Worm (Caenorhabditis elegans) whole organism, midembryonic: ENCODE measurements around the gene F59B2.8.
A peak's percentile ranks its signal among the peaks of the same experiment; 100 is the strongest.

Source experiments
- T22C8.4 ChIP-seq: fragments of 200-800 bp; sonication (Bioruptor generic); IDR thresholded peaks from 2 replicates; pipeline ENCODE4 v1.3.6; 2022; ENCODE audit warnings: missing genetic modification characterization, missing compliant biosample characterization
- cog-1 ChIP-seq: sonication (generic microtip); optimal IDR thresholded peaks from 2 replicates; lab custom pipeline; 2016; ENCODE audit warnings: missing genetic modification characterization, missing compliant biosample characterization
- flt-1 ChIP-seq: fragments of 200-800 bp; sonication (Bioruptor generic); IDR thresholded peaks from 2 replicates; pipeline ENCODE4 v1.3.6; 2022; ENCODE audit warnings: missing genetic modification characterization, missing compliant biosample characterization
- klf-2 ChIP-seq: fragments of 200-800 bp; sonication (Bioruptor generic); conservative IDR thresholded peaks from 2 replicates; pipeline ENCODE4 v1.3.6; 2022; ENCODE audit warnings: missing genetic modification reagents, missing genetic modification characterization, missing compliant biosample characterization
- med-1 ChIP-seq: sonication (generic microtip); optimal IDR thresholded peaks from 2 replicates; lab custom pipeline; 2017; ENCODE audit warnings: missing genetic modification characterization, mild to moderate bottlenecking, missing compliant biosample characterization, antibody characterized with exemption, missing genetic modification reagents; ENCODE audit not compliant: insufficient read depth
- ref-1 ChIP-seq: fragments of 200-800 bp; sonication (Bioruptor generic); conservative IDR thresholded peaks from 2 replicates; pipeline ENCODE4 v1.3.6; 2022; ENCODE audit warnings: missing genetic modification reagents, missing genetic modification characterization, missing compliant biosample characterization
- tab-1 ChIP-seq: fragments of 200-800 bp; sonication (Bioruptor generic); IDR thresholded peaks from 2 replicates; pipeline ENCODE4 v1.3.6; 2022; ENCODE audit warnings: missing genetic modification characterization, missing compliant biosample characterization
- ztf-23 ChIP-seq: fragments of 200-800 bp; sonication (Bioruptor generic); IDR thresholded peaks from 2 replicates; pipeline ENCODE4 v1.3.6; 2022; ENCODE audit warnings: missing genetic modification reagents, missing genetic modification characterization, missing compliant biosample characterization
- ztf-29 ChIP-seq: fragments of 200-800 bp; sonication (Bioruptor generic); IDR thresholded peaks from 2 replicates; pipeline ENCODE4 v1.3.6; 2022; ENCODE audit warnings: missing genetic modification reagents, missing genetic modification characterization, missing compliant biosample characterization

F59B2.8 gene

DNA sequence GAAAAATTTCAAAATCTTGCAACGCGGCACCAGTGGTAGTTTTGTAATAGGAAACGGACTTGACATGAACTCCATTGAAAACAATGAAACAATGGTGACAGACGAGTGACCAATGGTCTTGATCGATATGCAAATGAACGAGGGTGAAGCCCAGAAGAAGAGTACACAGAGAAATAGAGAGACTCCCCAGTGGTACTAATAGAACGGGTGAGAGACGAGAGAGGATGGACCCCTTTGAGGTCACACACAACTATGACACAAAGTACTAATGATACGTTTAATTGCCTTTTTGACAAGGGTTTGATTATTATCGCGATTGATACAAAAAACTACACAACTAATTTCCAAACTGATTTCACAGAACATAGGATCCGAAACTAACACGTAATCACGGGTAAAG is at the start of gene F59B2.8:
F59B2.8 (minus strand) TSS at position 151 of the 400 bp plus-strand sequence.
- TF ChIP-seq flt-1 (GFP tag; lab: Robert Waterston, UW) (0 out of 2 replicates have a peak, but pooled peaks have one; percentile 54), ztf-29 (GFP tag; lab: Robert Waterston, UW) (peak; percentile 23; the same call in 1 of the 2 replicates), med-1 (GFP tag; lab: Kevin White, UChicago) (no peak)

DNA sequence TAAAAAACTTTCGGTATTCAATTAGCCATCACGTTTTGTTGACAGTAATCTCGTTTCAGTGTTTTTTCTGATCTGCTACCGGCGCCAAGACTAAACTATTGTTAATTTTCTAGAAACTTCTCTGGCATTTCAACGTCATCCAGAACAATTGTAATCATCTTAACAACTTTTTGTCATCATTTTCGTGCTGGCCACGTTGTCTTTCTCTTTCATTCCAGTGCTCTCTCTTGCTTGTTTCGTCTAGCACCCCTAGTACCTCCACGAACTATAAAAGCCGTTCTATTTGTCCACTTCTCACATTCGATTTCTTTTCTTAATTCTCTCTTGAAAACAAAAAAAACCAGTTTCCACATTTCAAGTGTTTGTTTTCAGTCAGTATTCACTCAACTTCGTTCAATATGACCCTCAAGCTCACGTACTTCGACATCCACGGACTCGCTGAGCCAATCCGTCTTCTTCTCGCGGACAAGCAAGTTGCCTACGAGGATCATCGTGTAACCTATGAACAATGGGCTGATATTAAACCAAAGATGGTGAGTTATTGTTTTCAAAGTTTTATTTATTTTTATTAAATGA is 49.0 kb upstream of the F59B2.8 start, which contains the start of gene gst-1:
gst-1 (plus strand) TSS at position 373 of the 576 bp plus-strand sequence.
- TF ChIP-seq med-1 (GFP tag; lab: Kevin White, UChicago) (no peak), cog-1 (tag; lab: Kevin White, UChicago) (no peak), klf-2 (GFP tag; lab: Robert Waterston, UW) (no peak), ztf-29 (GFP tag; lab: Robert Waterston, UW) (no peak), ref-1 (GFP tag; lab: Robert Waterston, UW) (no peak), T22C8.4 (GFP tag; lab: Robert Waterston, UW) (no peak), ztf-23 (GFP tag; lab: Robert Waterston, UW) (no peak), flt-1 (GFP tag; lab: Robert Waterston, UW) (no peak), tab-1 (GFP tag; lab: Robert Waterston, UW) (no peak)

DNA sequence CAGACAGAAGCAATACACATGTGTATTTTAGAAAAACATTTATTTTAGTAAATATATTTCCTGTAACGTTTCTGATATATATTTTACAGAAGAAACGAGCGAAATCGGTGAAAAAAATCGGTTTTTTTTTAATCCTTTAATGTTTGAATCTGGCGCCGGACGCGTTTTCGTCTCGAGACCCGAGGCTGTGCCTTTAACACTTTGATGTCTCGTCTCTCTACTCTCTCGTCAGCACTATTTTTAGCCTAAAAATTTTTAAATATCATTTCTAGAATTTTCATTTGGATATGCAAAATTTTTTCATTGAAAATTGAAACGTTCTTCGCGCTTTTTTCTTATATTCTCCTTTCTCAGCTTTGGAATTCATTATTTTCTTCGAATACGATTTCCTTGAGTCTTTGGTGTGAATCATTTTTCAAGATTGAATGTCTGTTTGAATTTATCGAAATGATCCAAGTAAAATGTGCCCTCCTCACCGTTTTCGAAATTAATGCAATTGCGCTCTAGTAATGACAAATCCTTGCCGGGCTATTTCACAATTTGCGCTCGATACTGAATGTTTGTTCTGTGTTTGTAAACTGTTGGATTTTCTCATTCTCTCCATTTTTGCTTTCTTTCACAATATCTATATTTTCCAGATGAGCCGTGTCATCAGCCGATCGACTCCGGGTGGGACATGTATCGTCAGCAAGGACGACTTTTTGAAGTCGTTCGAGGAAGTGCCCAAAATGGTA is 44.6 kb upstream of the F59B2.8 start, which contains the start of gene cls-2:
cls-2 (plus strand) TSS at position 635 of the 734 bp plus-strand sequence.
- no peak for TF ChIP-seq flt-1 (GFP tag; lab: Robert Waterston, UW)
- TF ChIP-seq med-1 (GFP tag; lab: Kevin White, UChicago), result no peak
- TF ChIP-seq cog-1 (tag; lab: Kevin White, UChicago), result no peak
- TF ChIP-seq T22C8.4 (GFP tag; lab: Robert Waterston, UW), result no peak
- no peak for TF ChIP-seq ref-1 (GFP tag; lab: Robert Waterston, UW)
- no peak for TF ChIP-seq klf-2 (GFP tag; lab: Robert Waterston, UW)
- no peak for TF ChIP-seq ztf-29 (GFP tag; lab: Robert Waterston, UW)
- no peak for TF ChIP-seq ztf-23 (GFP tag; lab: Robert Waterston, UW)
- TF ChIP-seq tab-1 (GFP tag; lab: Robert Waterston, UW), result no peak

DNA sequence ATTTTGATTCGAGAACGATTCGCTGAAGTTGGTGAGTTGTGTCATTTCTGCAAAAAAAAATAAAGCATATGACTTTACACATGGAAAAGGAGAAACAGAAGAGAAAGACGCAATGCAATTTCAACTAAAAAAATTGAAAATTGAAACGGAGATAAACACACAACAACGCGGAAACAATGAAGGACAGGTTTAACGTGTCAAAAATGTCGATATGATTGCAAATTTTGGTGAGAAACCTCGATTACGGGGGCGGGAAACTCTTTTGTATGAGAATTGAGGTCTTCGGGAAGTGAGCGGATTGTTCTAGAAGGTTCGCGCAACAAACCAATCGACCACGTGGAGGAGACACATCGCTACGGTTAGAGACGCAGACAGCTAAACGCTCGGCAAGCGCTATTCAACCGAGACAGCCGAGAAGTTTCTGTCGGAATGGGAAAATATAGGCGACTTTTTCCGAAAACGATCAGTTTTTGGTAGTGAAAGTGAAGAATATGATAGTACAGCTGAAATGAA is 43.8 kb upstream of the F59B2.8 start, which contains the start of gene R107.5:
R107.5 (minus strand) TSS at position 51 of the 513 bp plus-strand sequence.
- TF ChIP-seq cog-1 (tag; lab: Kevin White, UChicago) (no peak), T22C8.4 (GFP tag; lab: Robert Waterston, UW) (peak; percentile 52; the same call in 1 of the 2 replicates), ztf-23 (GFP tag; lab: Robert Waterston, UW) (peak; percentile 81), flt-1 (GFP tag; lab: Robert Waterston, UW) (peak; percentile 78), tab-1 (GFP tag; lab: Robert Waterston, UW) (no peak)

DNA sequence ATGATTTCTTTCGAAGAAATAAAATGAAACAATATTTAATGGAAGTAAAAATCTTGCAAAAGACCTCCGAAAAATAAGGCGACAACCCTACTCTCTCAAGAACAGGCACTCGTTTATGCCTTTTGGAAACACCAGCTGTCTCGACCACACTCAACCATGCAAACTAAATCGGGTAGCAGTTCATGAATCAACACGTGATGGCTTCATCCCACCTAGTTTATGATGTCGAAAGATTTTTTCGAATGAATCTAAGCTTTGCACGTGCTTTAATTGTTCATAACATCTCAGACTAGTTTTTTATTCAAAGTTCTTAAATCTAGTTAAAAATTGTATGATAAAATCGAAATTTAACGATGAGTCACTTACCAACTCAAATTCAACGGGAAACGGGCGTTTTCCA is 43.3 kb upstream of the F59B2.8 start:
- TF ChIP-seq ztf-23 (GFP tag; lab: Robert Waterston, UW), result no peak
- TF ChIP-seq klf-2 (GFP tag; lab: Robert Waterston, UW), result no peak
- no peak for TF ChIP-seq tab-1 (GFP tag; lab: Robert Waterston, UW)
- TF ChIP-seq med-1 (GFP tag; lab: Kevin White, UChicago), result no peak
- TF ChIP-seq flt-1 (GFP tag; lab: Robert Waterston, UW), result no peak
- TF ChIP-seq ztf-29 (GFP tag; lab: Robert Waterston, UW), result no peak
- no peak for TF ChIP-seq cog-1 (tag; lab: Kevin White, UChicago)
- TF ChIP-seq ref-1 (GFP tag; lab: Robert Waterston, UW), result no peak
- TF ChIP-seq T22C8.4 (GFP tag; lab: Robert Waterston, UW), result no peak

DNA sequence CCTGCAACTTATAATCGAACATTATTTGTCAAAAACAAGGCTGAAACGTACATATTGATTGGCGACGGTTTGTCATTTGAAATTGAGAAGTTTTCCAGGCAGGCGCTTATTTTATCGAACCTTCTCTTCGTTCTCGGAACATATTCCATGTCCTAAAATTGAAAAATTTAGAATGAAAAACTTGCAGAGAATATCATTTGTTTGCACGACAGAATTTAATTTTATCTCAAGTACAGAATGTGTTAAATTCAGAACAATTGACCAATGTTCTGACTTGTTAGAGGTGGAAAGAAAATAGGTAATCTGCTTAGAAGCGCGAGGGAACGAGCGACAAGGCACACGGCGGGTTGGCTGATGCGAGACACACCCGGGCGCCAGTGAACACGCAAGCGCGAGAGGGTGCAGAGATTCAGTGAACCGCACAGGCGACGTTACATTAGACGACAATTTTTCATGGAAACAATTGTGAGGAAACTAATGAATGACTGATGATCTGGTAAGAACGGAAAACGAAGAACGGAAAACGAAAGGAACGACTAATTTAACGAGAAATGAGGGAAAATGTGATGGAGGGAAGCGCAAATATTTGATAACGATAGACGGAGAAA is 42.5 kb upstream of the F59B2.8 start:
- TF ChIP-seq ztf-29 (GFP tag; lab: Robert Waterston, UW) (0 out of 2 replicates have a peak, but pooled peaks have one; percentile 18), flt-1 (GFP tag; lab: Robert Waterston, UW) (no peak; the same call in 1 of the 2 replicates), klf-2 (GFP tag; lab: Robert Waterston, UW) (peak; percentile 38; the same call in 1 of the 2 replicates)

DNA sequence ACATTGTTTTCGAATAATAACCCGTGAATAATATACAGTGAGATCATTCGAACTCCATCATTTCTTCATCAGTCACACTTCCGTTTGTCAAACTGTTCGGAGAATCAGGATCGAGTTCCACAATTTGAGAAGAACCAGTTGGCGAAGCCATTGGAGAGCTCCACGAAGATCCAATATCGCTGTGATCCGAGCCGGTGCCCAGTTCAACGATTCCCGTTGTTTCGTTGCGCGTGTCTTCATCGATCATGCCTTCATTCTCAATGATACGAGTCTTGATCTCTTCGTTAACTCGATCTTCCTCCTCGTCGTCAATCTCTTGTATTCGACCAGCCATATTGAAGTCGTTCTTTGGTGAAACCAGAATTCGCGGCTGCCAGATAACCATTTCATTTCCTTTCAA is 41.7 kb upstream of the F59B2.8 start:
- TF ChIP-seq T22C8.4 (GFP tag; lab: Robert Waterston, UW), result no peak
- no peak for TF ChIP-seq cog-1 (tag; lab: Kevin White, UChicago)
- TF ChIP-seq ztf-29 (GFP tag; lab: Robert Waterston, UW), result no peak
- TF ChIP-seq ztf-23 (GFP tag; lab: Robert Waterston, UW), result no peak
- TF ChIP-seq tab-1 (GFP tag; lab: Robert Waterston, UW), result no peak
- TF ChIP-seq ref-1 (GFP tag; lab: Robert Waterston, UW), result no peak
- no peak for TF ChIP-seq klf-2 (GFP tag; lab: Robert Waterston, UW)

DNA sequence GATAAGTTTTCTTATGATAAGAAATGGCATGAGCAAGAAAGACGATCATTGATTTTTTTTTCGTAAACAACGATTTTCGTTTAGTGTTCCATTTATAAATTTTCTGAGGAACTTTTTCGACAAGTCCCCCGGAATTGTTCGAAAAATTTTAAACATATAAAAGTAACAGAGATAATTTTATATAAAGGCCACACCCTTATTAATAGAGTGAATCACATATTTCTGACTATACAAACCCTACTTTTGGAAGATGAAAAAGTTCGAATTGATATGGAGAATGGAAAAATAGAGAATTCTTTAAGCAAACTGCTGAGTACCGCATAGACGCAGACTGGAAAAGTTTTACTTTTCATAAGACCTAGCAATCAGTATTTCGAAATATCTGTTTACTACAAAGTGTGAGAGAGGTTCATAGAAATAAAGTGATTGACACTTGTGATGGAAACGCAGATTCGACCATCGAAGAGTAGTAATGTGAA is 41.2 kb upstream of the F59B2.8 start:
- TF ChIP-seq ztf-23 (GFP tag; lab: Robert Waterston, UW) (no peak), cog-1 (tag; lab: Kevin White, UChicago) (no peak), tab-1 (GFP tag; lab: Robert Waterston, UW) (no peak), T22C8.4 (GFP tag; lab: Robert Waterston, UW) (no peak), ztf-29 (GFP tag; lab: Robert Waterston, UW) (no peak), ref-1 (GFP tag; lab: Robert Waterston, UW) (no peak), flt-1 (GFP tag; lab: Robert Waterston, UW) (no peak), klf-2 (GFP tag; lab: Robert Waterston, UW) (no peak)
